Worm (Caenorhabditis elegans): ENCODE results near the gene gpd-3.

gpd-3 gene

DNA sequence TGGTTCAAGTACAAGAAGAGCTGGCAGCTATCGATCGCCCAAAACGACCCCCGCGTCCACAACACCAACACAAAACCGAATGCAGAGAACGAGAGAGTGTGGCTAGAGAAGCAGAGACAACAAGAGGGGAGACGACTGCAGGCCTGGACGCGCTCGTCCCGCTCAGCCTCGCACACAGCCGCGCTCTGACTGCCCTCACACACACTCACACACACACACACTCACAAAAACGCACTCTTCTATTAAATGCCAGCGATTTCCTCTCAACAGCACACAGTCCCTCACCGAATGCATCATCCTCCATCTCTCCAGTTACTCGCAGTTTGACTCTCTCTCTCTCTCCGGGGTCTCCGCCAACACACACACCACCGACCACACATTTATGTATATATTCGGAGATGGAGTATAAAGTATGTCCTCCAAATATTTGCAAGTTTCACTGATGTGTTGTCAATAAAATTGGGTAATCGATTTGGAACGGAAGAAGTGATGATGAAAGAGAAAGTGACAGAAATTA lies 14.5 kb upstream of the gpd-3 start:
- TF ChIP-seq ceh-16 (tag; optimal IDR thresholded peaks at IDR 0.05) (peak; percentile 77), nhr-6 (tag; optimal IDR thresholded peaks at IDR 0.05) (peak; percentile 91), mdl-1 (tag; optimal IDR thresholded peaks at IDR 0.05) (peak; percentile 67 to 87), unc-62 (GFP tag; optimal IDR thresholded peaks at IDR 0.05) (no peak), peb-1 (tag; optimal IDR thresholded peaks at IDR 0.05) (peak; percentile 44), dmd-4 (tag; optimal IDR thresholded peaks at IDR 0.05) (no peak), ZK546.5 (tag; optimal IDR thresholded peaks at IDR 0.05) (no peak), unc-39 (tag; optimal IDR thresholded peaks at IDR 0.05) (peak; percentile 92), ama-1 (optimal IDR thresholded peaks at IDR 0.05) (peak; percentile 10), crh-2 (tag; optimal IDR thresholded peaks at IDR 0.05) (peak; percentile 96), nhr-11 (tag; optimal IDR thresholded peaks at IDR 0.05) (no peak), blmp-1 (tag; optimal IDR thresholded peaks at IDR 0.05; ENCODE audit: insufficient read depth) (peak; percentile 90), zag-1 (tag; optimal IDR thresholded peaks at IDR 0.05) (peak; percentile 91), F13H6.1 (tag; optimal IDR thresholded peaks at IDR 0.05) (peak; percentile 98), sma-3 (GFP tag; optimal IDR thresholded peaks at IDR 0.05) (peak; percentile 92), mbf-1 (tag; optimal IDR thresholded peaks at IDR 0.05) (no peak), nhr-25 (tag; optimal IDR thresholded peaks at IDR 0.05) (peak; percentile 93), mab-5 (tag; optimal IDR thresholded peaks at IDR 0.05) (peak; percentile 85), lin-39 (tag; optimal IDR thresholded peaks at IDR 0.05) (peak; percentile 71), nhr-10 (tag; optimal IDR thresholded peaks at IDR 0.05) (no peak), egl-27 (tag; optimal IDR thresholded peaks at IDR 0.05) (peak; percentile 95), nhr-129 (tag; optimal IDR thresholded peaks at IDR 0.05) (peak; percentile 98), lin-13 (GFP tag; optimal IDR thresholded peaks at IDR 0.05) (peak; percentile 84), elt-1 (tag; optimal IDR thresholded peaks at IDR 0.05) (no peak), ztf-4 (tag; optimal IDR thresholded peaks at IDR 0.05) (peak; percentile 87), unc-55 (GFP tag; optimal IDR thresholded peaks at IDR 0.05) (peak; percentile 98), ceh-82 (tag; optimal IDR thresholded peaks at IDR 0.05) (peak; percentile 55), fos-1 (tag; optimal IDR thresholded peaks at IDR 0.05) (peak; percentile 97), R02D3.7 (tag; optimal IDR thresholded peaks at IDR 0.05) (no peak), aly-2 (tag; optimal IDR thresholded peaks at IDR 0.05) (no peak), nhr-23 (tag; optimal IDR thresholded peaks at IDR 0.05) (no peak), nhr-77 (tag; optimal IDR thresholded peaks at IDR 0.05) (peak; percentile 9), ztf-11 (tag; optimal IDR thresholded peaks at IDR 0.05) (peak; percentile 9), nhr-21 (tag; optimal IDR thresholded peaks at IDR 0.05) (peak; percentile 85), sma-9 (GFP tag; optimal IDR thresholded peaks at IDR 0.05) (peak; percentile 87), sma-9 (tag; optimal IDR thresholded peaks at IDR 0.05) (no peak), snpc-4 (tag; optimal IDR thresholded peaks at IDR 0.05) (peak; percentile 82), C34F6.9 (tag; optimal IDR thresholded peaks at IDR 0.05) (peak; percentile 95), ztf-1 (GFP tag; conservative IDR thresholded peaks at IDR 0.05) (no peak), Y55F3AM.14 (GFP tag; optimal IDR thresholded peaks at IDR 0.05) (peak; percentile 93), sem-4 (tag; optimal IDR thresholded peaks at IDR 0.05) (peak; percentile 92), gmeb-1 (tag; optimal IDR thresholded peaks at IDR 0.05) (peak; percentile 56), alr-1 (tag; optimal IDR thresholded peaks at IDR 0.05) (no peak), skn-1 (tag; optimal IDR thresholded peaks at IDR 0.05) (no peak), elt-3 (tag; optimal IDR thresholded peaks at IDR 0.05) (no peak), nhr-237 (tag; optimal IDR thresholded peaks at IDR 0.05) (peak; percentile 21), lsy-2 (tag; optimal IDR thresholded peaks at IDR 0.05) (peak; percentile 78 to 88), nhr-12 (tag; optimal IDR thresholded peaks at IDR 0.05) (no peak), lin-11 (tag; optimal IDR thresholded peaks at IDR 0.05) (peak; percentile 91)

Measured in whole organism, L2 larva.